Fruit fly (Drosophila melanogaster) whole organism, prepupa: ENCODE measurements around the gene Grl62b.

Experiments
- Blimp-1 ChIP-seq: fragments of 200-800 bp; sonication (Bioruptor generic); optimal IDR thresholded peaks from 3 replicates; lab custom pipeline; 2017; ENCODE audit warnings: missing biosample characterization, missing genetic modification characterization, mild to moderate bottlenecking, moderate library complexity, missing genetic modification reagents
- CG3032 ChIP-seq: fragments of 200-800 bp; optimal IDR thresholded peaks from 2 replicates; lab custom pipeline; 2019; ENCODE audit warnings: missing biosample characterization, mild to moderate bottlenecking, missing genetic modification characterization, moderate library complexity
- CG34406 ChIP-seq: fragments of 200-800 bp; sonication (Bioruptor generic); optimal IDR thresholded peaks from 3 replicates; lab custom pipeline; 2016; ENCODE audit warnings: missing biosample characterization, missing genetic modification characterization
- CG6276 ChIP-seq: fragments of 200-800 bp; sonication (Bioruptor generic); optimal IDR thresholded peaks from 2 replicates; lab custom pipeline; 2017; ENCODE audit warnings: missing biosample characterization, mild to moderate bottlenecking, missing genetic modification characterization
- CG6808 ChIP-seq: fragments of 200-800 bp; sonication (Bioruptor generic); optimal IDR thresholded peaks from 3 replicates; lab custom pipeline; 2017; ENCODE audit warnings: missing biosample characterization, missing genetic modification characterization, mild to moderate bottlenecking, moderate library complexity, missing genetic modification reagents
- CG8119 ChIP-seq: fragments of 200-800 bp; sonication (Bioruptor generic); IDR thresholded peaks from 3 replicates; pipeline ENCODE4 v1.3.6; 2022; ENCODE audit warnings: missing biosample characterization, missing genetic modification characterization
- Eip75B ChIP-seq: fragments of 200-800 bp; sonication (Bioruptor generic); optimal IDR thresholded peaks from 3 replicates; lab custom pipeline; 2016; ENCODE audit warnings: missing biosample characterization, missing genetic modification characterization
- Eip78C ChIP-seq: fragments of 200-800 bp; sonication (Bioruptor generic); peaks from one replicate; lab custom pipeline; 2016; ENCODE audit warnings: missing biosample characterization, missing genetic modification characterization
- Eip93F ChIP-seq: fragments of 200-800 bp; sonication (Bioruptor generic); optimal IDR thresholded peaks from 2 replicates; lab custom pipeline; 2016; ENCODE audit warnings: missing biosample characterization, mild to moderate bottlenecking, missing genetic modification characterization
- Ets96B ChIP-seq: fragments of 200-800 bp; optimal IDR thresholded peaks from 2 replicates; lab custom pipeline; 2019; ENCODE audit warnings: missing biosample characterization, mild to moderate bottlenecking, missing genetic modification characterization, moderate library complexity
- Hr38 ChIP-seq: sonication (Bioruptor generic); optimal IDR thresholded peaks from 2 replicates; lab custom pipeline; 2016; ENCODE audit warnings: missing biosample characterization, missing genetic modification characterization
- Hr39 ChIP-seq: fragments of 200-800 bp; sonication (Bioruptor generic); optimal IDR thresholded peaks from 2 replicates; lab custom pipeline; 2016; ENCODE audit warnings: missing biosample characterization, missing genetic modification characterization
- Hr4 ChIP-seq: fragments of 200-800 bp; sonication (Bioruptor generic); optimal IDR thresholded peaks from 3 replicates; lab custom pipeline; 2016; ENCODE audit warnings: missing biosample characterization, missing genetic modification characterization
- Lpt ChIP-seq: fragments of 200-800 bp; sonication (Bioruptor generic); optimal IDR thresholded peaks from 3 replicates; lab custom pipeline; 2016; ENCODE audit warnings: missing biosample characterization, missing genetic modification characterization
- Met ChIP-seq: fragments of 200-800 bp; sonication (Bioruptor generic); optimal IDR thresholded peaks from 3 replicates; lab custom pipeline; 2016; ENCODE audit warnings: missing biosample characterization, missing genetic modification characterization
- Sox14 ChIP-seq: fragments of 200-800 bp; sonication (Bioruptor generic); optimal IDR thresholded peaks from 3 replicates; lab custom pipeline; 2016; ENCODE audit warnings: missing biosample characterization, missing genetic modification characterization
- cyc ChIP-seq: fragments of 200-800 bp; sonication (Bioruptor generic); optimal IDR thresholded peaks from 3 replicates; lab custom pipeline; 2016; ENCODE audit warnings: missing biosample characterization, missing genetic modification characterization
- dsx ChIP-seq: fragments of 200-800 bp; optimal IDR thresholded peaks from 3 replicates; lab custom pipeline; 2019; ENCODE audit warnings: missing biosample characterization, mild to moderate bottlenecking, missing genetic modification characterization, moderate library complexity; ENCODE audit not compliant: poor library complexity, severe bottlenecking
- eg ChIP-seq: fragments of 200-800 bp; sonication (Bioruptor generic); IDR thresholded peaks from 3 replicates; pipeline ENCODE4 v1.3.6; 2022; ENCODE audit warnings: missing biosample characterization, missing genetic modification characterization
- fd59A ChIP-seq: fragments of 200-800 bp; sonication (Bioruptor generic); optimal IDR thresholded peaks from 2 replicates; lab custom pipeline; 2017; ENCODE audit warnings: missing biosample characterization, mild to moderate bottlenecking, missing genetic modification characterization, missing genetic modification reagents
- fd85E ChIP-seq: fragments of 200-800 bp; sonication (Bioruptor generic); optimal IDR thresholded peaks from 3 replicates; lab custom pipeline; 2016; ENCODE audit warnings: missing biosample characterization, missing genetic modification characterization
- fkh ChIP-seq: fragments of 200-800 bp; sonication (Bioruptor generic); optimal IDR thresholded peaks from 3 replicates; lab custom pipeline; 2017; ENCODE audit warnings: missing biosample characterization, mild to moderate bottlenecking, missing genetic modification characterization, moderate library complexity
- ss ChIP-seq, 2 experiments: fragments of 200-800 bp; sonication (Bioruptor generic); optimal IDR thresholded peaks; 2 replicates in 1 of 2; 3 replicates in 1 of 2; lab custom pipeline; 2017 to 2018; ENCODE audit warnings: mild to moderate bottlenecking in 2 of 2, missing biosample characterization in 2 of 2, missing genetic modification characterization in 2 of 2, moderate library complexity in 1 of 2
- svp ChIP-seq: fragments of 200-800 bp; sonication (Bioruptor generic); peaks from one replicate; lab custom pipeline; 2016; ENCODE audit warnings: missing biosample characterization, missing genetic modification characterization
- topi ChIP-seq: fragments of 200-800 bp; sonication (Bioruptor generic); optimal IDR thresholded peaks from 3 replicates; lab custom pipeline; 2016; ENCODE audit warnings: missing biosample characterization, missing genetic modification characterization
- vri ChIP-seq: fragments of 200-800 bp; sonication (Bioruptor generic); optimal IDR thresholded peaks from 3 replicates; lab custom pipeline; 2016; ENCODE audit warnings: missing biosample characterization, mild to moderate bottlenecking, missing genetic modification characterization

Gene Grl62b

dm6 chr3L:1976760-1977159, 46.4 kb downstream of the Grl62b start:
- TF ChIP-seq CG8119 (GFP tag; lab: Robert Waterston, UW) (no peak), topi (GFP tag; lab: Kevin White, UChicago) (no peak), Met (no peak), fd59A (no peak), CG3032 (no peak), Hr4 (GFP tag; lab: Kevin White, UChicago) (no peak), vri (GFP tag; lab: Kevin White, UChicago) (no peak), CG34406 (no peak), Hr38 (GFP tag; lab: Kevin White, UChicago) (no peak), CG6276 (no peak), Blimp-1 (no peak), CG6808 (no peak), Sox14 (no peak), Eip93F (GFP tag; lab: Kevin White, UChicago) (no peak), eg (0 out of 3 replicates have a peak, but pooled peaks have one; percentile 33), Eip75B (GFP tag; lab: Kevin White, UChicago) (no peak), dsx (peak; percentile 11), fkh (GFP tag; lab: Kevin White, UChicago) (no peak), ss (GFP tag; optimal IDR thresholded peaks at IDR 0.05; lab: Kevin White, UChicago) (peak; percentile 12 to 43), Hr39 (GFP tag; lab: Kevin White, UChicago) (no peak), Eip78C (peak; percentile 73), fd85E (GFP tag; lab: Kevin White, UChicago) (no peak), svp (GFP tag; lab: Kevin White, UChicago) (peak; percentile 55), Ets96B (no peak), Lpt (GFP tag; lab: Kevin White, UChicago) (no peak), cyc (GFP tag; lab: Kevin White, UChicago) (no peak)
